Worm (Caenorhabditis elegans) whole organism, L4 larva: Measurements from ENCODE around the gene C14E2.7.

ENCODE experiments used
- lsy-2 ChIP-seq, 2 experiments: fragments of 150-350 bp in 1 of 2; sonication (generic microtip) in 1 of 2; optimal IDR thresholded peaks; 2 replicates each; lab custom pipeline; 2014 to 2017; ENCODE audit warnings: missing biosample characterization in 2 of 2, missing genetic modification characterization in 2 of 2
- madf-5 ChIP-seq, 2 experiments: fragments of 200-800 bp; sonication (Bioruptor generic); IDR thresholded peaks; 2 replicates each; pipeline ENCODE4 v1.3.6; 2022; ENCODE audit warnings: missing compliant biosample characterization in 2 of 2, missing genetic modification characterization in 2 of 2
- nhr-237 ChIP-seq: sonication (generic microtip); optimal IDR thresholded peaks from 2 replicates; lab custom pipeline; 2017; ENCODE audit warnings: missing biosample characterization, missing genetic modification characterization
- nhr-41 ChIP-seq: fragments of 200-800 bp; sonication (Bioruptor generic); IDR thresholded peaks from 2 replicates; pipeline ENCODE4 v1.3.6; 2022; ENCODE audit warnings: missing genetic modification reagents, missing genetic modification characterization, missing compliant biosample characterization

- no peak for TF ChIP-seq madf-5 (GFP tag; IDR thresholded peaks at IDR 0.05; lab: Robert Waterston, UW)
- no peak for TF ChIP-seq nhr-237
- no peak for TF ChIP-seq nhr-41
- TF ChIP-seq lsy-2 (tag; optimal IDR thresholded peaks at IDR 0.05; lab: Kevin White, UChicago), result no peak
Observed at ce11 chrX:1800980-1801506, 15.2 kb upstream of the C14E2.7 start, which contains the start of gene C14E2.11.
